Worm (Caenorhabditis elegans) whole organism, L3 larva: ENCODE results near the gene mab-23.

ENCODE experiments used
- fkh-10 ChIP-seq: sonication (generic microtip); optimal IDR thresholded peaks from 2 replicates; lab custom pipeline; 2017; ENCODE audit warnings: missing biosample characterization, missing genetic modification reagents, missing genetic modification characterization
- snpc-4 ChIP-seq: fragments of 150-350 bp; optimal IDR thresholded peaks from 2 replicates; lab custom pipeline; 2014; ENCODE audit warnings: missing biosample characterization, missing genetic modification characterization
- zag-1 ChIP-seq: fragments of 150-350 bp; optimal IDR thresholded peaks from 2 replicates; lab custom pipeline; 2014; ENCODE audit warnings: missing biosample characterization, missing genetic modification characterization

DNA sequence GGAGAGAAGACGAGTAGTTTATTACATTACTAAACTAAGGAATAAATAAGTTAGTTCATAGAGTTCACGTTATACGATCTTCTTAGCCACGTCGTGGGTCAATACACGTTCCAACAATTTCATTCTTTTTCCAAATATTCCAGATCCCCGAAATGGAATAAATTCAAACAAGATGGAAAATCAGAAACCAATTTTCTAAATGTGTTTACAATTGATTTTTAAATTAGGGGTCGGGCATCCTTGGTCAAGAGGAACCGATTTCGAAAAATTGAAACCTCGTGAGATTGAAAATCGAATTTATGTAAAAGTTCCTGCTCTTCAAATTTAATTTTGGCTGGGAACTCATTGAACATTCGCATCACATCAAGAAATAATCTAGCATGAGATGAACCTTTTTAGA, 51.9 kb downstream of the mab-23 start:
- TF ChIP-seq zag-1 (tag; lab: Kevin White, UChicago) (no peak), snpc-4 (tag; lab: Kevin White, UChicago) (no peak), fkh-10 (GFP tag; lab: Kevin White, UChicago) (peak; percentile 49)
